Fruit fly (Drosophila melanogaster) whole organism, embryonic: Measurements from ENCODE around the gene COX5B.
A peak's percentile ranks its signal among the peaks of the same experiment; 100 is the strongest.

Experiments used
- Atf6 ChIP-seq: fragments of 200-800 bp; sonication (Bioruptor generic); IDR thresholded peaks from 2 replicates; pipeline ENCODE4 v1.3.6; 2022; ENCODE audit warnings: missing biosample characterization, missing genetic modification characterization
- B-H1 ChIP-seq: fragments of 200-800 bp; sonication (Bioruptor generic); IDR thresholded peaks from 3 replicates; pipeline ENCODE4 v1.3.6; 2022; ENCODE audit warnings: missing biosample characterization, missing genetic modification characterization
- CG10321 ChIP-seq: fragments of 200-800 bp; sonication (Bioruptor generic); IDR thresholded peaks from 2 replicates; pipeline ENCODE4 v1.3.6; 2022; ENCODE audit warnings: missing biosample characterization, missing genetic modification characterization
- CG10366 ChIP-seq: fragments of 200-800 bp; sonication (Bioruptor generic); IDR thresholded peaks from 2 replicates; pipeline ENCODE4 v1.3.6; 2022; ENCODE audit warnings: missing biosample characterization, missing genetic modification characterization
- CG10431 ChIP-seq: fragments of 200-800 bp; sonication (Bioruptor generic); optimal IDR thresholded peaks from 3 replicates; lab custom pipeline; 2018; ENCODE audit warnings: missing biosample characterization, mild to moderate bottlenecking, missing genetic modification characterization
- CG10462 ChIP-seq: fragments of 200-800 bp; sonication (Bioruptor generic); optimal IDR thresholded peaks from 2 replicates; lab custom pipeline; 2016; ENCODE audit warnings: missing biosample characterization, missing genetic modification characterization
- CG11398 ChIP-seq: fragments of 200-800 bp; sonication (Bioruptor generic); optimal IDR thresholded peaks from 2 replicates; lab custom pipeline; 2016; ENCODE audit warnings: missing biosample characterization, missing genetic modification characterization
- CG11456 ChIP-seq: fragments of 200-800 bp; sonication (Bioruptor generic); IDR thresholded peaks from 3 replicates; pipeline ENCODE4 v1.3.6; 2022; ENCODE audit warnings: missing biosample characterization, missing genetic modification characterization
- CG12219 ChIP-seq: fragments of 200-800 bp; sonication (Bioruptor generic); optimal IDR thresholded peaks from 3 replicates; lab custom pipeline; 2018; ENCODE audit warnings: missing biosample characterization, mild to moderate bottlenecking, missing genetic modification characterization
- CG15073 ChIP-seq: fragments of 200-800 bp; sonication (Bioruptor generic); optimal IDR thresholded peaks from 2 replicates; lab custom pipeline; 2016; ENCODE audit warnings: missing biosample characterization, missing genetic modification characterization
- CG1603 ChIP-seq: fragments of 200-800 bp; sonication (Bioruptor generic); optimal IDR thresholded peaks from 2 replicates; lab custom pipeline; 2019; ENCODE audit warnings: missing biosample characterization, mild to moderate bottlenecking, missing genetic modification characterization, moderate library complexity
- CG16813 ChIP-seq: fragments of 200-800 bp; sonication (Bioruptor generic); IDR thresholded peaks from 3 replicates; pipeline ENCODE4 v1.3.6; 2022; ENCODE audit warnings: missing biosample characterization, missing genetic modification characterization; ENCODE audit not compliant: partially characterized antibody
- CG17186 ChIP-seq: fragments of 200-800 bp; sonication (Bioruptor generic); optimal IDR thresholded peaks from 3 replicates; lab custom pipeline; 2017; ENCODE audit warnings: missing biosample characterization, missing genetic modification reagents, missing genetic modification characterization
- CG17328 ChIP-seq: fragments of 200-800 bp; sonication (Bioruptor generic); IDR thresholded peaks from 2 replicates; pipeline ENCODE4 v1.3.6; 2022; ENCODE audit warnings: missing biosample characterization, missing genetic modification characterization
- CG17912 ChIP-seq: fragments of 200-800 bp; sonication (Bioruptor generic); optimal IDR thresholded peaks from 2 replicates; lab custom pipeline; 2018; ENCODE audit warnings: missing biosample characterization, mild to moderate bottlenecking, missing genetic modification characterization
- CG2116 ChIP-seq: fragments of 200-800 bp; sonication (Bioruptor generic); optimal IDR thresholded peaks from 3 replicates; lab custom pipeline; 2018; ENCODE audit warnings: missing biosample characterization, mild to moderate bottlenecking, missing genetic modification characterization
- CG2712 ChIP-seq: fragments of 200-800 bp; optimal IDR thresholded peaks from 3 replicates; lab custom pipeline; 2019; ENCODE audit warnings: missing biosample characterization, mild to moderate bottlenecking, missing genetic modification characterization, moderate library complexity
- CG3065 ChIP-seq: fragments of 200-800 bp; sonication (Bioruptor generic); optimal IDR thresholded peaks from 2 replicates; lab custom pipeline; 2016; ENCODE audit warnings: missing biosample characterization, missing genetic modification characterization
- CG31365 ChIP-seq: fragments of 200-800 bp; sonication (Bioruptor generic); optimal IDR thresholded peaks from 2 replicates; lab custom pipeline; 2018; ENCODE audit warnings: missing biosample characterization, mild to moderate bottlenecking, missing genetic modification characterization
- CG8290 ChIP-seq, 3 experiments: fragments of 200-800 bp; sonication (Bioruptor generic); optimal IDR thresholded peaks; 2 replicates each; lab custom pipeline; 2016 to 2019; ENCODE audit warnings: missing biosample characterization in 3 of 3, missing genetic modification characterization in 3 of 3, mild to moderate bottlenecking in 2 of 3, moderate library complexity in 1 of 3
- CG8944 ChIP-seq: fragments of 200-800 bp; sonication (Bioruptor generic); optimal IDR thresholded peaks from 3 replicates; lab custom pipeline; 2016; ENCODE audit warnings: missing biosample characterization, missing genetic modification characterization
- CG9797 ChIP-seq: fragments of 200-800 bp; sonication (Bioruptor generic); optimal IDR thresholded peaks from 3 replicates; lab custom pipeline; 2018; ENCODE audit warnings: missing biosample characterization, mild to moderate bottlenecking, missing genetic modification characterization
- D19B ChIP-seq: fragments of 200-800 bp; sonication (Bioruptor generic); optimal IDR thresholded peaks from 2 replicates; lab custom pipeline; 2017; ENCODE audit warnings: missing biosample characterization, mild to moderate bottlenecking, missing genetic modification characterization
- Doc2 ChIP-seq: fragments of 200-800 bp; sonication (Bioruptor generic); IDR thresholded peaks from 2 replicates; pipeline ENCODE4 v1.3.6; 2022; ENCODE audit warnings: missing biosample characterization, missing genetic modification characterization
- Fer1 ChIP-seq: fragments of 200-800 bp; sonication (Bioruptor generic); optimal IDR thresholded peaks from 2 replicates; lab custom pipeline; 2017; ENCODE audit warnings: missing biosample characterization, mild to moderate bottlenecking, missing genetic modification characterization
- Hand ChIP-seq: fragments of 200-800 bp; sonication (Bioruptor generic); optimal IDR thresholded peaks from 2 replicates; lab custom pipeline; 2017; ENCODE audit warnings: mild to moderate bottlenecking, missing biosample characterization, missing genetic modification reagents, missing genetic modification characterization
- Hey ChIP-seq: fragments of 200-800 bp; sonication (Bioruptor generic); optimal IDR thresholded peaks from 3 replicates; lab custom pipeline; 2018; ENCODE audit warnings: missing biosample characterization, mild to moderate bottlenecking, missing genetic modification characterization
- HmgD ChIP-seq: fragments of 200-800 bp; sonication (Bioruptor generic); optimal IDR thresholded peaks from 3 replicates; lab custom pipeline; 2016; ENCODE audit warnings: missing biosample characterization, missing genetic modification characterization
- Hr39 ChIP-seq: fragments of >200 bp; optimal IDR thresholded peaks from 2 replicates; lab custom pipeline; 2017
- Lhr ChIP-seq: fragments of 200-800 bp; sonication (Bioruptor generic); optimal IDR thresholded peaks from 3 replicates; lab custom pipeline; 2017; ENCODE audit warnings: mild to moderate bottlenecking, missing biosample characterization, missing genetic modification reagents, missing genetic modification characterization
- Poxn ChIP-seq: fragments of 200-800 bp; sonication (Bioruptor generic); IDR thresholded peaks from 2 replicates; pipeline ENCODE4 v1.3.6; 2022; ENCODE audit warnings: missing biosample characterization, missing genetic modification characterization
- Rfx ChIP-seq: fragments of 200-800 bp; sonication (Bioruptor generic); IDR thresholded peaks from 2 replicates; pipeline ENCODE4 v1.3.6; 2022; ENCODE audit warnings: missing biosample characterization, missing genetic modification characterization
- abd-A ChIP-seq: fragments of 200-800 bp; sonication (Bioruptor generic); optimal IDR thresholded peaks from 3 replicates; lab custom pipeline; 2019; ENCODE audit warnings: missing biosample characterization, mild to moderate bottlenecking, missing genetic modification characterization, moderate library complexity
- crol ChIP-seq: fragments of 200-800 bp; sonication (Bioruptor generic); IDR thresholded peaks from 2 replicates; pipeline ENCODE4 v1.3.6; 2022; ENCODE audit warnings: missing biosample characterization, missing genetic modification characterization
- da ChIP-seq: fragments of 200-800 bp; sonication (Bioruptor generic); optimal IDR thresholded peaks from 2 replicates; lab custom pipeline; 2016; ENCODE audit warnings: missing biosample characterization, missing genetic modification characterization
- danr ChIP-seq: fragments of 200-800 bp; sonication (Bioruptor generic); IDR thresholded peaks from 2 replicates; pipeline ENCODE4 v1.3.6; 2022; ENCODE audit warnings: missing biosample characterization, missing genetic modification characterization
- gro ChIP-seq: fragments of 200-800 bp; sonication (Bioruptor generic); optimal IDR thresholded peaks from 2 replicates; lab custom pipeline; 2016; ENCODE audit warnings: missing biosample characterization, missing genetic modification characterization
- hb ChIP-seq: fragments of 200-800 bp; sonication (Bioruptor generic); IDR thresholded peaks from 3 replicates; pipeline ENCODE4 v1.3.6; 2022; ENCODE audit warnings: missing biosample characterization, missing genetic modification characterization; ENCODE audit not compliant: partially characterized antibody
- ind ChIP-seq: fragments of 200-800 bp; sonication (Bioruptor generic); optimal IDR thresholded peaks from 3 replicates; lab custom pipeline; 2016; ENCODE audit warnings: missing biosample characterization, missing genetic modification characterization
- klu ChIP-seq: fragments of 200-800 bp; sonication (Bioruptor generic); IDR thresholded peaks from 2 replicates; pipeline ENCODE4 v1.3.6; 2022; ENCODE audit warnings: missing biosample characterization, missing genetic modification characterization
- knrl ChIP-seq: fragments of 200-800 bp; sonication (Bioruptor generic); IDR thresholded peaks from 3 replicates; pipeline ENCODE4 v1.3.6; 2022; ENCODE audit warnings: missing biosample characterization, missing genetic modification characterization; ENCODE audit not compliant: partially characterized antibody
- lab ChIP-seq: fragments of 200-800 bp; sonication (Bioruptor generic); optimal IDR thresholded peaks from 3 replicates; lab custom pipeline; 2017; ENCODE audit warnings: missing biosample characterization, missing genetic modification characterization, mild to moderate bottlenecking, moderate library complexity, missing genetic modification reagents
- lilli ChIP-seq: fragments of 200-800 bp; sonication (Bioruptor generic); optimal IDR thresholded peaks from 3 replicates; lab custom pipeline; 2016; ENCODE audit warnings: missing biosample characterization, missing genetic modification characterization
- nau ChIP-seq: fragments of 200-800 bp; sonication (Bioruptor generic); optimal IDR thresholded peaks from 3 replicates; lab custom pipeline; 2017; ENCODE audit warnings: missing biosample characterization, mild to moderate bottlenecking, missing genetic modification characterization, missing genetic modification reagents
- onecut ChIP-seq: fragments of 200-800 bp; sonication (Bioruptor generic); IDR thresholded peaks from 2 replicates; pipeline ENCODE4 v1.3.6; 2022; ENCODE audit warnings: missing biosample characterization, missing genetic modification characterization
- phol ChIP-seq: fragments of 200-800 bp; sonication (Bioruptor generic); optimal IDR thresholded peaks from 3 replicates; lab custom pipeline; 2018; ENCODE audit warnings: missing biosample characterization, mild to moderate bottlenecking, missing genetic modification characterization, moderate library complexity
- run ChIP-seq: fragments of 200-800 bp; sonication (Bioruptor generic); optimal IDR thresholded peaks from 3 replicates; lab custom pipeline; 2018; ENCODE audit warnings: missing biosample characterization, mild to moderate bottlenecking, missing genetic modification characterization
- shn ChIP-seq: fragments of 200-800 bp; sonication (Bioruptor generic); optimal IDR thresholded peaks from 3 replicates; lab custom pipeline; 2016; ENCODE audit warnings: missing biosample characterization, missing genetic modification characterization
- unc-4 ChIP-seq: fragments of 200-800 bp; sonication (Bioruptor generic); IDR thresholded peaks from 2 replicates; pipeline ENCODE4 v1.3.6; 2022; ENCODE audit warnings: missing biosample characterization, missing genetic modification characterization; ENCODE audit not compliant: partially characterized antibody
- wek ChIP-seq: fragments of 200-800 bp; sonication (Bioruptor generic); optimal IDR thresholded peaks from 3 replicates; lab custom pipeline; 2018; ENCODE audit warnings: missing biosample characterization, mild to moderate bottlenecking, missing genetic modification characterization, moderate library complexity
- yki ChIP-seq: fragments of >200 bp; optimal IDR thresholded peaks from 3 replicates; lab custom pipeline; 2018

Gene COX5B

DNA sequence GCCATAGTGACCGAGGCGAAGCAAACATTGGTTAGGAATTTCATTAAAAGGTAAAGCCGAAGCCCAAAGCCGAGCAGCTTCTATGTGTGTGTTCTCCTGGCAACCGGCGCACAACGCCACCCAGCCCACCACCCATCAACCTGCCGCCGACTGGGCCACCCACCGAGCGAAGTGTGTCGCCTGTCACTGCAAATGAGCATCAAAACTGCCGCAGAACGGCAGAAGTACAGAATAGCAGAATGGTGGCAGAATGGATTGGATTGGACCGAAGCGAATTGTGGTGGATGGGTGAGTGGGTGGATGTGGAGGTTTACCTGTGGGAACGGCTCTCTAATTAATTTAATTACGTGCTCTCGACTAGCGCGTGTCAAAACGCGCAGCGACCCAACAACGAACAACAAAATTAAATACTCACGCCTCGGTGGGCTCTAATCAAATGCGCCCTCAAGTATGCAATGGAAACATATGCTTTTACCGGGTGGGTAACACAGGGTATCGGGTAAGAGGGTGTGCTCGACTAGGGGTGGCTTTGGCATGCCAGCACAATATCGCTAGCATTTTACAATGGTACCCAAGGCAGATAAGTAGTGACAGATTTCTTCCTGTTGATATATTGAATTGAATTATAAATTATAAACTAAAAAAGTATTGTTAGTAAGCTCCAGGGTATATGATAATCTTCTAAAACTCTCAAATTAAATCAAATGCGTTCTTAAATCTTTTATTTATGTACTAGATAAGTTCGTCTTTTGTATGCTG, 17.8 kb upstream of the COX5B start (continued):
- no peak for TF ChIP-seq CG10366 (GFP tag; lab: Robert Waterston, UW)
- TF ChIP-seq knrl (GFP tag; lab: Robert Waterston, UW) = no peak
- TF ChIP-seq abd-A (tag; lab: Kevin White, UChicago) = no peak
- no peak for TF ChIP-seq CG31365 (tag; lab: Kevin White, UChicago)
- TF ChIP-seq gro (GFP tag; lab: Kevin White, UChicago) = no peak
- TF ChIP-seq Doc2 (GFP tag; lab: Robert Waterston, UW) = no peak
- no peak for TF ChIP-seq danr
- TF ChIP-seq lilli = no peak
- TF ChIP-seq CG17328 (GFP tag; lab: Robert Waterston, UW) = no peak
- peak; percentile 89 for TF ChIP-seq Hey (tag; lab: Kevin White, UChicago)
- no peak for TF ChIP-seq Poxn (GFP tag; lab: Robert Waterston, UW)
- TF ChIP-seq CG17912 (GFP tag; lab: Kevin White, UChicago) = no peak
- no peak for TF ChIP-seq HmgD
- TF ChIP-seq CG1603 (tag; lab: Kevin White, UChicago) = no peak
- no peak for TF ChIP-seq wek (GFP tag; lab: Kevin White, UChicago)
- TF ChIP-seq CG10431 = no peak
- TF ChIP-seq unc-4 (GFP tag; lab: Robert Waterston, UW) = no peak
- TF ChIP-seq Lhr (GFP tag; lab: Kevin White, UChicago) = no peak
- peak; percentile 34 for TF ChIP-seq phol
- TF ChIP-seq CG8944 (GFP tag; lab: Kevin White, UChicago) = no peak
- TF ChIP-seq Fer1 (GFP tag; lab: Kevin White, UChicago) = no peak
- TF ChIP-seq CG8290 (GFP tag; optimal IDR thresholded peaks at IDR 0.05; lab: Kevin White, UChicago) = peak; percentile 39
- peak in 1 of 2 experiments; percentile 86 for TF ChIP-seq CG8290 (tag; optimal IDR thresholded peaks at IDR 0.05; lab: Kevin White, UChicago)
- TF ChIP-seq run (tag; lab: Kevin White, UChicago) = no peak
- no peak for TF ChIP-seq CG9797 (GFP tag; lab: Kevin White, UChicago)
- TF ChIP-seq lab (GFP tag; lab: Kevin White, UChicago) = no peak
- TF ChIP-seq Rfx (GFP tag; lab: Robert Waterston, UW) = no peak
- no peak for TF ChIP-seq CG10321
- no peak for TF ChIP-seq nau (GFP tag; lab: Kevin White, UChicago)
- no peak for TF ChIP-seq klu (GFP tag; lab: Robert Waterston, UW)
- no peak for TF ChIP-seq da (GFP tag; lab: Kevin White, UChicago)
- no peak for TF ChIP-seq CG15073 (GFP tag; lab: Kevin White, UChicago)
- no peak for TF ChIP-seq ind (GFP tag; lab: Kevin White, UChicago)
- TF ChIP-seq CG3065 = no peak
- no peak for TF ChIP-seq CG17186 (GFP tag; lab: Kevin White, UChicago)
- no peak for TF ChIP-seq CG11398 (GFP tag; lab: Kevin White, UChicago)
- no peak for TF ChIP-seq crol (GFP tag; lab: Robert Waterston, UW)
- TF ChIP-seq Hr39 (lab: Kevin White, UChicago) = no peak
- peak; percentile 76 for TF ChIP-seq D19B
- TF ChIP-seq CG11456 = no peak
- TF ChIP-seq CG10462 (GFP tag; lab: Kevin White, UChicago) = no peak
- no peak for TF ChIP-seq CG12219 (GFP tag; lab: Kevin White, UChicago)
- TF ChIP-seq hb (GFP tag; lab: Robert Waterston, UW) = no peak
- TF ChIP-seq CG2116 = no peak
- TF ChIP-seq Atf6 (GFP tag; lab: Robert Waterston, UW) = no peak
- no peak for TF ChIP-seq B-H1 (GFP tag; lab: Robert Waterston, UW)
- TF ChIP-seq yki (lab: Kevin White, UChicago) = no peak
- no peak for TF ChIP-seq Hand (GFP tag; lab: Kevin White, UChicago)
- no peak for TF ChIP-seq shn (GFP tag; lab: Kevin White, UChicago)
- TF ChIP-seq CG16813 = peak; percentile 63
- TF ChIP-seq CG2712 (tag; lab: Kevin White, UChicago) = peak; percentile 15
- no peak for TF ChIP-seq onecut (GFP tag; lab: Robert Waterston, UW)
